Fruit fly (Drosophila melanogaster): ENCODE measurements around the gene Ns3.
A peak's percentile ranks its signal among the peaks of the same experiment; 100 is the strongest.

DNA sequence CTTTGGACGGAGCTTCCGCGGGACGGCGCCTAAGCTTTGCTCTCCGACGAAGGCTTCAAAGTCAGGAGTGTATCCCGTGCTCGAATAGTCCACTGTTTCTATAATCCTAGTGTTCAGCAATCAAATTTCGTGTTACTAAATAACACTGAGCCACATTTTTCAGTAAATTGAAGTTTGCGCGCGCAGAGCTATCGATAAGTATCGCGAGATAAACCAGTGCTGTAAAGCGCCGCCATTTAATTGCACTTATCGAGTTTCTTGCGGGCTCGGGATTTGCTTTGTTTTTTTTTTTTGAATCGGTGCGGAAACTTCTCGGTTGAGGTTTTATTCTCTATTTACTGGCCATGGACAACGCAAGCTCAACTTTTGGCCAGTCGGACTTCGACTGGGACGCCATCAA, 12.8 kb upstream of the Ns3 start, which contains the start of the genes Rab27 and mei-38:
- TF ChIP-seq NC2α (GFP tag; optimal IDR thresholded peaks at IDR 0.05): no peak
- no peak for TF ChIP-seq D19B (GFP tag; optimal IDR thresholded peaks at IDR 0.05)
- TF ChIP-seq kay (GFP tag; optimal IDR thresholded peaks at IDR 0.05): no peak
- TF ChIP-seq fu2 (GFP tag; optimal IDR thresholded peaks at IDR 0.05): peak; percentile 3
- no peak for TF ChIP-seq nom (GFP tag; optimal IDR thresholded peaks at IDR 0.05)
- TF ChIP-seq gcm (GFP tag; optimal IDR thresholded peaks at IDR 0.05): no peak
- TF ChIP-seq CG17186 (GFP tag; optimal IDR thresholded peaks at IDR 0.05): peak; percentile 75
- 0 out of 3 replicates have a peak, but pooled peaks have one; percentile 48 for TF ChIP-seq ken (GFP tag; IDR thresholded peaks at IDR 0.05)

Measured in whole organism, embryonic.